Fruit fly (Drosophila melanogaster) whole organism, embryonic: Measurements from ENCODE around the gene CG7342.

Source experiments
- Bteb2 ChIP-seq: fragments of 200-800 bp; sonication (Bioruptor generic); optimal IDR thresholded peaks from 2 replicates; lab custom pipeline; 2016; ENCODE audit warnings: missing biosample characterization, missing genetic modification characterization
- CG10543 ChIP-seq: fragments of 200-800 bp; sonication (Bioruptor generic); optimal IDR thresholded peaks from 3 replicates; lab custom pipeline; 2017; ENCODE audit warnings: missing biosample characterization, mild to moderate bottlenecking, missing genetic modification characterization, moderate library complexity
- CG10654 ChIP-seq: fragments of 200-800 bp; sonication (Bioruptor generic); optimal IDR thresholded peaks from 2 replicates; lab custom pipeline; 2016; ENCODE audit warnings: missing biosample characterization, missing genetic modification characterization
- CG10959 ChIP-seq: fragments of 200-800 bp; sonication (Bioruptor generic); IDR thresholded peaks from 2 replicates; pipeline ENCODE4 v1.3.6; 2022; ENCODE audit warnings: missing biosample characterization, missing genetic modification characterization
- CG12155 ChIP-seq: fragments of 200-800 bp; sonication (Bioruptor generic); optimal IDR thresholded peaks from 3 replicates; lab custom pipeline; 2016; ENCODE audit warnings: missing biosample characterization, missing genetic modification characterization
- CG1233 ChIP-seq: fragments of 200-800 bp; sonication (Bioruptor generic); optimal IDR thresholded peaks from 4 replicates; lab custom pipeline; 2018; ENCODE audit warnings: missing biosample characterization, mild to moderate bottlenecking, missing genetic modification characterization
- CG12769 ChIP-seq: fragments of 200-800 bp; sonication (Bioruptor generic); optimal IDR thresholded peaks from 2 replicates; lab custom pipeline; 2019; ENCODE audit warnings: missing biosample characterization, mild to moderate bottlenecking, missing genetic modification characterization, moderate library complexity
- CG13624 ChIP-seq: fragments of 200-800 bp; sonication (Bioruptor generic); optimal IDR thresholded peaks from 2 replicates; lab custom pipeline; 2016; ENCODE audit warnings: missing biosample characterization, missing genetic modification characterization
- CG15479 ChIP-seq: fragments of 200-800 bp; sonication (Bioruptor generic); optimal IDR thresholded peaks from 3 replicates; lab custom pipeline; 2019; ENCODE audit warnings: missing biosample characterization, mild to moderate bottlenecking, missing genetic modification characterization, moderate library complexity
- CG1602 ChIP-seq: fragments of 200-800 bp; sonication (Bioruptor generic); optimal IDR thresholded peaks from 3 replicates; lab custom pipeline; 2016; ENCODE audit warnings: missing biosample characterization, missing genetic modification characterization
- CG17328 ChIP-seq: fragments of 200-800 bp; sonication (Bioruptor generic); IDR thresholded peaks from 2 replicates; pipeline ENCODE4 v1.3.6; 2022; ENCODE audit warnings: missing biosample characterization, missing genetic modification characterization
- CG17829 ChIP-seq: fragments of 200-800 bp; optimal IDR thresholded peaks from 2 replicates; lab custom pipeline; 2019; ENCODE audit warnings: missing biosample characterization, mild to moderate bottlenecking, missing genetic modification characterization, moderate library complexity
- CG17912 ChIP-seq: fragments of 200-800 bp; sonication (Bioruptor generic); optimal IDR thresholded peaks from 2 replicates; lab custom pipeline; 2018; ENCODE audit warnings: missing biosample characterization, mild to moderate bottlenecking, missing genetic modification characterization
- CG34376 ChIP-seq: fragments of 200-800 bp; sonication (Bioruptor generic); optimal IDR thresholded peaks from 2 replicates; lab custom pipeline; 2018; ENCODE audit warnings: missing biosample characterization, mild to moderate bottlenecking, missing genetic modification characterization
- CG4707 ChIP-seq: fragments of 200-800 bp; sonication (Bioruptor generic); optimal IDR thresholded peaks from 2 replicates; lab custom pipeline; 2018; ENCODE audit warnings: missing biosample characterization, mild to moderate bottlenecking, missing genetic modification characterization, moderate library complexity
- CG4854 ChIP-seq: fragments of 200-800 bp; sonication (Bioruptor generic); optimal IDR thresholded peaks from 2 replicates; lab custom pipeline; 2016; ENCODE audit warnings: missing biosample characterization, missing genetic modification characterization, inconsistent platforms
- CG6175 ChIP-seq: fragments of 200-800 bp; sonication (Bioruptor generic); IDR thresholded peaks from 3 replicates; pipeline ENCODE4 v1.3.6; 2022; ENCODE audit warnings: missing biosample characterization, missing genetic modification characterization
- CG6654 ChIP-seq: fragments of 200-800 bp; sonication (Bioruptor generic); optimal IDR thresholded peaks from 2 replicates; lab custom pipeline; 2017; ENCODE audit warnings: missing biosample characterization, mild to moderate bottlenecking, missing genetic modification characterization
- CG8290 ChIP-seq, 3 experiments: fragments of 200-800 bp; sonication (Bioruptor generic); optimal IDR thresholded peaks; 2 replicates each; lab custom pipeline; 2016 to 2019; ENCODE audit warnings: missing biosample characterization in 3 of 3, missing genetic modification characterization in 3 of 3, mild to moderate bottlenecking in 2 of 3, moderate library complexity in 1 of 3
- D ChIP-seq, 2 experiments: fragments of 200-800 bp in 1 of 2; fragments of >200 bp in 1 of 2; sonication (Bioruptor generic) in 1 of 2; optimal IDR thresholded peaks; 2 replicates in 1 of 2; 3 replicates in 1 of 2; lab custom pipeline; 2017; ENCODE audit warnings: mild to moderate bottlenecking in 1 of 2, missing biosample characterization in 1 of 2, missing genetic modification characterization in 1 of 2, missing genetic modification reagents in 1 of 2
- Dbx ChIP-seq: fragments of 200-800 bp; sonication (Bioruptor generic); IDR thresholded peaks from 3 replicates; pipeline ENCODE4 v1.3.6; 2022; ENCODE audit warnings: missing biosample characterization, missing genetic modification characterization
- HLH4C ChIP-seq: fragments of 200-800 bp; sonication (Bioruptor generic); IDR thresholded peaks from 3 replicates; pipeline ENCODE4 v1.3.6; 2022; ENCODE audit warnings: missing biosample characterization, missing genetic modification characterization; ENCODE audit not compliant: partially characterized antibody
- HLHmδ ChIP-seq: fragments of 200-800 bp; sonication (Bioruptor generic); optimal IDR thresholded peaks from 2 replicates; lab custom pipeline; 2018; ENCODE audit warnings: missing biosample characterization, mild to moderate bottlenecking, missing genetic modification characterization, moderate library complexity
- Hr78 ChIP-seq, 2 experiments: fragments of 200-800 bp in 1 of 2; fragments of >200 bp in 1 of 2; sonication (Bioruptor generic) in 1 of 2; optimal IDR thresholded peaks; 2 replicates each; lab custom pipeline; 2017 to 2019; ENCODE audit warnings: missing biosample characterization in 2 of 2, missing genetic modification characterization in 2 of 2, mild to moderate bottlenecking in 1 of 2, moderate library complexity in 1 of 2
- Max ChIP-seq: fragments of 200-800 bp; sonication (Bioruptor generic); optimal IDR thresholded peaks from 2 replicates; lab custom pipeline; 2016; ENCODE audit warnings: missing biosample characterization, mild to moderate bottlenecking, missing genetic modification characterization
- NFAT ChIP-seq: fragments of 200-800 bp; sonication (Bioruptor generic); IDR thresholded peaks from 2 replicates; pipeline ENCODE4 v1.3.6; 2022; ENCODE audit warnings: missing biosample characterization, missing genetic modification characterization
- Neu2 ChIP-seq: fragments of 200-800 bp; sonication (Bioruptor generic); optimal IDR thresholded peaks from 3 replicates; lab custom pipeline; 2016; ENCODE audit warnings: missing biosample characterization, missing genetic modification characterization, borderline replicate concordance
- Pdp1 ChIP-seq, 2 experiments: fragments of 200-800 bp; sonication (Bioruptor generic); optimal IDR thresholded peaks; 3 replicates each; lab custom pipeline; 2016; ENCODE audit warnings: missing biosample characterization in 2 of 2, missing genetic modification characterization in 2 of 2, mild to moderate bottlenecking in 1 of 2, moderate library complexity in 1 of 2
- Rfx ChIP-seq: fragments of 200-800 bp; sonication (Bioruptor generic); IDR thresholded peaks from 2 replicates; pipeline ENCODE4 v1.3.6; 2022; ENCODE audit warnings: missing biosample characterization, missing genetic modification characterization
- TFAM ChIP-seq: fragments of 200-800 bp; sonication (Bioruptor generic); optimal IDR thresholded peaks from 2 replicates; lab custom pipeline; 2017; ENCODE audit warnings: missing biosample characterization, missing genetic modification characterization, inconsistent platforms
- abd-A ChIP-seq: fragments of 200-800 bp; sonication (Bioruptor generic); optimal IDR thresholded peaks from 3 replicates; lab custom pipeline; 2019; ENCODE audit warnings: missing biosample characterization, mild to moderate bottlenecking, missing genetic modification characterization, moderate library complexity
- ase ChIP-seq: fragments of 200-800 bp; sonication (Bioruptor generic); IDR thresholded peaks from 3 replicates; pipeline ENCODE4 v1.3.6; 2022; ENCODE audit warnings: missing biosample characterization, missing genetic modification characterization
- ato ChIP-seq: fragments of 200-800 bp; sonication (Bioruptor generic); IDR thresholded peaks from 2 replicates; pipeline ENCODE4 v1.3.6; 2022; ENCODE audit warnings: missing biosample characterization, missing genetic modification characterization; ENCODE audit not compliant: partially characterized antibody
- chinmo ChIP-seq: fragments of 200-800 bp; sonication (Bioruptor generic); IDR thresholded peaks from 4 replicates; pipeline ENCODE4 v1.3.6; 2022; ENCODE audit warnings: missing biosample characterization, missing genetic modification characterization; ENCODE audit not compliant: partially characterized antibody
- cwo ChIP-seq: fragments of 200-800 bp; sonication (Bioruptor generic); optimal IDR thresholded peaks from 3 replicates; lab custom pipeline; 2017; ENCODE audit warnings: missing biosample characterization, missing genetic modification characterization, mild to moderate bottlenecking, moderate library complexity, missing genetic modification reagents
- gcm ChIP-seq: fragments of 200-800 bp; sonication (Bioruptor generic); optimal IDR thresholded peaks from 2 replicates; lab custom pipeline; 2019; ENCODE audit warnings: missing biosample characterization, mild to moderate bottlenecking, missing genetic modification characterization, moderate library complexity
- grn ChIP-seq: fragments of 200-800 bp; sonication (Bioruptor generic); optimal IDR thresholded peaks from 3 replicates; lab custom pipeline; 2017; ENCODE audit warnings: missing biosample characterization, missing genetic modification characterization
- kay ChIP-seq: fragments of 200-800 bp; sonication (Bioruptor generic); optimal IDR thresholded peaks from 2 replicates; lab custom pipeline; 2016; ENCODE audit warnings: missing biosample characterization, missing genetic modification characterization
- lov ChIP-seq, 2 experiments: fragments of 200-800 bp in 1 of 2; fragments of >200 bp in 1 of 2; sonication (Bioruptor generic) in 1 of 2; IDR thresholded peaks in 1 of 2; optimal IDR thresholded peaks in 1 of 2; 2 replicates in 1 of 2; 3 replicates in 1 of 2; pipeline versions ENCODE4 v1.3.6 to Lab custom; 2017 to 2022; ENCODE audit warnings: missing biosample characterization in 1 of 2, missing genetic modification characterization in 1 of 2
- mam ChIP-seq: fragments of 200-800 bp; sonication (Bioruptor generic); optimal IDR thresholded peaks from 3 replicates; lab custom pipeline; 2016; ENCODE audit warnings: missing biosample characterization, missing genetic modification characterization
- rib ChIP-seq: fragments of 200-800 bp; sonication (Bioruptor generic); IDR thresholded peaks from 2 replicates; pipeline ENCODE4 v1.3.6; 2022; ENCODE audit warnings: missing biosample characterization, missing genetic modification characterization
- sens-2 ChIP-seq: fragments of 200-800 bp; sonication (Bioruptor generic); IDR thresholded peaks from 2 replicates; pipeline ENCODE4 v1.3.6; 2022; ENCODE audit warnings: missing biosample characterization, missing genetic modification characterization
- sqz ChIP-seq: fragments of 200-800 bp; sonication (Bioruptor generic); optimal IDR thresholded peaks from 3 replicates; lab custom pipeline; 2018; ENCODE audit warnings: missing biosample characterization, mild to moderate bottlenecking, missing genetic modification characterization
- trem ChIP-seq: fragments of 200-800 bp; optimal IDR thresholded peaks from 3 replicates; lab custom pipeline; 2019; ENCODE audit warnings: missing biosample characterization, mild to moderate bottlenecking, missing genetic modification characterization, moderate library complexity
- vvl ChIP-seq: fragments of 200-800 bp; sonication (Bioruptor generic); IDR thresholded peaks from 2 replicates; pipeline ENCODE4 v1.3.6; 2022; ENCODE audit warnings: missing biosample characterization, missing genetic modification characterization

CG7342 gene

dm6 chr3R:19624482-19624881 lies 21.3 kb downstream of the CG7342 start (continued):
- TF ChIP-seq CG15479 (GFP tag; lab: Kevin White, UChicago) (no peak), CG1602 (no peak), sens-2 (GFP tag; lab: Robert Waterston, UW) (no peak), D (optimal IDR thresholded peaks at IDR 0.05; lab: Kevin White, UChicago) (no peak), D (GFP tag; optimal IDR thresholded peaks at IDR 0.05; lab: Kevin White, UChicago) (no peak), Max (GFP tag; lab: Kevin White, UChicago) (no peak), CG17829 (tag; lab: Kevin White, UChicago) (no peak), CG17328 (GFP tag; lab: Robert Waterston, UW) (no peak), HLHmδ (GFP tag; lab: Kevin White, UChicago) (no peak), trem (tag; lab: Kevin White, UChicago) (no peak), TFAM (GFP tag; lab: Kevin White, UChicago) (no peak), ato (GFP tag; lab: Robert Waterston, UW) (no peak), Bteb2 (no peak), CG12769 (tag; lab: Kevin White, UChicago) (peak; percentile 42), grn (GFP tag; lab: Kevin White, UChicago) (peak; percentile 67), CG12155 (no peak), HLH4C (GFP tag; lab: Robert Waterston, UW) (no peak), CG4707 (GFP tag; lab: Kevin White, UChicago) (no peak), mam (no peak), rib (0 out of 2 replicates have a peak, but pooled peaks have one; percentile 21), kay (GFP tag; lab: Kevin White, UChicago) (no peak)

- no peak for TF ChIP-seq CG8290 (GFP tag; optimal IDR thresholded peaks at IDR 0.05; lab: Kevin White, UChicago)
- TF ChIP-seq CG8290 (tag; optimal IDR thresholded peaks at IDR 0.05; lab: Kevin White, UChicago): peak in 1 of 2 experiments; percentile 15
- peak; percentile 60 for TF ChIP-seq vvl (GFP tag; lab: Robert Waterston, UW)
- peak; percentile 85 for TF ChIP-seq CG12769 (tag; lab: Kevin White, UChicago)
- peak in 1 of 2 experiments; percentile 51 for TF ChIP-seq Pdp1 (GFP tag; optimal IDR thresholded peaks at IDR 0.05; lab: Kevin White, UChicago)
- peak; percentile 89 for TF ChIP-seq cwo
- TF ChIP-seq CG10654: no peak
- peak; percentile 28; the same call in 1 of the 2 replicates for TF ChIP-seq NFAT
- no peak for TF ChIP-seq lov (optimal IDR thresholded peaks at IDR 0.05; lab: Kevin White, UChicago)
- peak; percentile 30; the same call in 1 of the 3 replicates for TF ChIP-seq lov (GFP tag; IDR thresholded peaks at IDR 0.05; lab: Robert Waterston, UW)
- 0 out of 3 replicates have a peak, but pooled peaks have one; percentile 20 for TF ChIP-seq Dbx (GFP tag; lab: Robert Waterston, UW)
- peak; percentile 0 for TF ChIP-seq CG13624 (GFP tag; lab: Kevin White, UChicago)
- peak; percentile 14 for TF ChIP-seq CG10543 (GFP tag; lab: Kevin White, UChicago)
- no peak for TF ChIP-seq CG1233 (GFP tag; lab: Kevin White, UChicago)
- no peak for TF ChIP-seq ase (GFP tag; lab: Robert Waterston, UW)
- no peak for TF ChIP-seq Neu2 (GFP tag; lab: Kevin White, UChicago)
- TF ChIP-seq sqz (GFP tag; lab: Kevin White, UChicago): peak; percentile 6
- TF ChIP-seq chinmo: peak; percentile 62; the same call in 1 of the 4 replicates
- TF ChIP-seq CG34376: peak; percentile 2
- TF ChIP-seq CG4854 (GFP tag; lab: Kevin White, UChicago): no peak
- TF ChIP-seq Hr78 (GFP tag; optimal IDR thresholded peaks at IDR 0.05; lab: Kevin White, UChicago): peak in 1 of 2 experiments; percentile 21
- peak; percentile 91 for TF ChIP-seq gcm
- 0 out of 3 replicates have a peak, but pooled peaks have one; percentile 56 for TF ChIP-seq CG6175 (GFP tag; lab: Robert Waterston, UW)
- TF ChIP-seq CG6654 (GFP tag; lab: Kevin White, UChicago): no peak
- TF ChIP-seq abd-A (tag; lab: Kevin White, UChicago): peak; percentile 20
- no peak for TF ChIP-seq CG17912
- peak; percentile 26; the same call in 1 of the 2 replicates for TF ChIP-seq Rfx (GFP tag; lab: Robert Waterston, UW)
- no peak for TF ChIP-seq CG10959 (GFP tag; lab: Robert Waterston, UW)
These were observed 22.4 kb downstream of the CG7342 start for dm6 chr3R:19625300-19626230.
